Fruit fly (Drosophila melanogaster) whole organism, adult: ENCODE measurements around the gene Ugt303B3.

Experiments
- CG11617 ChIP-seq: fragments of 200-800 bp; sonication (Bioruptor generic); optimal IDR thresholded peaks from 2 replicates; lab custom pipeline; 2017; ENCODE audit warnings: mild to moderate bottlenecking, missing biosample characterization, missing genetic modification reagents, missing genetic modification characterization
- CG12768 ChIP-seq: fragments of 200-800 bp; sonication (Bioruptor generic); optimal IDR thresholded peaks from 2 replicates; lab custom pipeline; 2017; ENCODE audit warnings: missing biosample characterization, missing genetic modification characterization, mild to moderate bottlenecking, moderate library complexity, missing genetic modification reagents
- CG14711 ChIP-seq: fragments of 200-800 bp; sonication (Bioruptor generic); optimal IDR thresholded peaks from 2 replicates; lab custom pipeline; 2018; ENCODE audit warnings: missing biosample characterization, mild to moderate bottlenecking, missing genetic modification characterization, moderate library complexity
- CG1620 ChIP-seq: fragments of 200-800 bp; sonication (Bioruptor generic); optimal IDR thresholded peaks from 2 replicates; lab custom pipeline; 2016; ENCODE audit warnings: missing biosample characterization, missing genetic modification characterization
- CG33017 ChIP-seq: fragments of 200-800 bp; sonication (Bioruptor generic); optimal IDR thresholded peaks from 2 replicates; lab custom pipeline; 2018; ENCODE audit warnings: missing biosample characterization, mild to moderate bottlenecking, missing genetic modification characterization, moderate library complexity
- CG5204 ChIP-seq: fragments of 200-800 bp; sonication (Bioruptor generic); optimal IDR thresholded peaks from 2 replicates; lab custom pipeline; 2016; ENCODE audit warnings: missing biosample characterization, missing genetic modification characterization
- CG7045 ChIP-seq: fragments of 200-800 bp; sonication (Bioruptor generic); optimal IDR thresholded peaks from 2 replicates; lab custom pipeline; 2017; ENCODE audit warnings: missing biosample characterization, mild to moderate bottlenecking, missing genetic modification characterization
- CG7101 ChIP-seq: fragments of 200-800 bp; sonication (Bioruptor generic); optimal IDR thresholded peaks from 2 replicates; lab custom pipeline; 2018; ENCODE audit warnings: missing biosample characterization, mild to moderate bottlenecking, missing genetic modification characterization, moderate library complexity
- Clk ChIP-seq: fragments of 200-800 bp; sonication (Bioruptor generic); optimal IDR thresholded peaks from 2 replicates; lab custom pipeline; 2017; ENCODE audit warnings: missing biosample characterization, missing genetic modification characterization
- Crg-1 ChIP-seq: fragments of 200-800 bp; sonication (Bioruptor generic); optimal IDR thresholded peaks from 2 replicates; lab custom pipeline; 2016; ENCODE audit warnings: missing biosample characterization, missing genetic modification characterization
- Hr96 ChIP-seq: fragments of 200-800 bp; sonication (Bioruptor generic); optimal IDR thresholded peaks from 2 replicates; lab custom pipeline; 2016; ENCODE audit warnings: missing biosample characterization, missing genetic modification characterization
- Mnt ChIP-seq: fragments of 200-800 bp; sonication (Bioruptor generic); optimal IDR thresholded peaks from 2 replicates; lab custom pipeline; 2016; ENCODE audit warnings: missing biosample characterization, mild to moderate bottlenecking, missing genetic modification characterization
- bab1 ChIP-seq: fragments of 200-800 bp; sonication (Bioruptor generic); optimal IDR thresholded peaks from 3 replicates; lab custom pipeline; 2019; ENCODE audit warnings: missing biosample characterization, mild to moderate bottlenecking, missing genetic modification characterization, moderate library complexity
- cic ChIP-seq: fragments of 200-800 bp; sonication (Bioruptor generic); optimal IDR thresholded peaks from 2 replicates; lab custom pipeline; 2017; ENCODE audit warnings: missing biosample characterization, mild to moderate bottlenecking, missing genetic modification characterization, moderate library complexity
- cnc ChIP-seq, 2 experiments: fragments of >200 bp; optimal IDR thresholded peaks; 2 replicates each; lab custom pipeline; 2017
- kay ChIP-seq: fragments of 200-800 bp; sonication (Bioruptor generic); peaks from one replicate; lab custom pipeline; 2016; ENCODE audit warnings: missing biosample characterization, missing genetic modification characterization, borderline replicate concordance
- ovo ChIP-seq: fragments of 200-800 bp; sonication (Bioruptor generic); optimal IDR thresholded peaks from 2 replicates; lab custom pipeline; 2016; ENCODE audit warnings: missing biosample characterization, missing genetic modification characterization
- pad ChIP-seq: fragments of 200-800 bp; sonication (Bioruptor generic); optimal IDR thresholded peaks from 3 replicates; lab custom pipeline; 2017; ENCODE audit warnings: missing biosample characterization, missing genetic modification characterization, mild to moderate bottlenecking, moderate library complexity, missing genetic modification reagents
- tj ChIP-seq: fragments of 200-800 bp; sonication (Bioruptor generic); optimal IDR thresholded peaks from 3 replicates; lab custom pipeline; 2017; ENCODE audit warnings: missing biosample characterization, mild to moderate bottlenecking, missing genetic modification characterization, moderate library complexity
- toe ChIP-seq: fragments of 200-800 bp; sonication (Bioruptor generic); optimal IDR thresholded peaks from 2 replicates; lab custom pipeline; 2016; ENCODE audit warnings: missing biosample characterization, missing genetic modification characterization

Gene Ugt303B3

DNA sequence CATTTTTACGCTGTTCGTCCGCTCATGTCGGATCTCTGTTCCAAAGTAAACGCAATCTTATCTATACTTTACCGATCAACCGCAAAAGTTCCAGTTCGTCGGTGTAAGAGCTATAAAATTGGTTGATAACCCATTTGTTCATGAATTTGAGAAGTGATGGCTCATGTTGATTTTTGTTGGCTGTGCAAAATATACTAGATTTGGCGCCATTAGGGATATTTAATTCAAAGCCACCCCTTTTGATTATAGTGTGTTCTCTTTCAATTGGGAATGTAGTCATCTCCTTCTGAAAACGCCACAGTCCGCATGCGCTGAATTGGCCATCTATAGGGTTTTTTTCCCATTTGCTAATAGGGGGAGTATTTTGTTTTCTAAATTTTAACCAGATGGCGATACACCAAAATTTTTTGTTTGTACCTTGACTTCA is 4.2 kb upstream of the Ugt303B3 start, which contains the start of gene Ugt303B2:
Gene Ugt303B2 (minus strand): TSS at position 190 of the 427 bp plus-strand sequence.
- no peak for TF ChIP-seq Crg-1
- no peak for TF ChIP-seq CG5204
- no peak for TF ChIP-seq kay (GFP tag; lab: Kevin White, UChicago)
- TF ChIP-seq CG1620 (GFP tag; lab: Kevin White, UChicago): no peak
- no peak for TF ChIP-seq Clk (GFP tag; lab: Kevin White, UChicago)
- no peak for TF ChIP-seq toe (GFP tag; lab: Kevin White, UChicago)
- no peak for TF ChIP-seq CG12768 (GFP tag; lab: Kevin White, UChicago)
- TF ChIP-seq Mnt (GFP tag; lab: Kevin White, UChicago): no peak
- TF ChIP-seq Hr96: no peak
- no peak for TF ChIP-seq CG33017 (tag; lab: Kevin White, UChicago)
- no peak for TF ChIP-seq cic (GFP tag; lab: Kevin White, UChicago)
- no peak for TF ChIP-seq CG7101 (tag; lab: Kevin White, UChicago)
- no peak for TF ChIP-seq CG7045 (GFP tag; lab: Kevin White, UChicago)

- TF ChIP-seq Crg-1 (no peak), pad (GFP tag; lab: Kevin White, UChicago) (no peak), CG7101 (tag; lab: Kevin White, UChicago) (no peak), CG33017 (tag; lab: Kevin White, UChicago) (no peak), CG1620 (GFP tag; lab: Kevin White, UChicago) (no peak), CG12768 (GFP tag; lab: Kevin White, UChicago) (no peak), bab1 (no peak), CG5204 (no peak), Clk (GFP tag; lab: Kevin White, UChicago) (no peak), Mnt (GFP tag; lab: Kevin White, UChicago) (no peak), CG14711 (no peak), CG7045 (GFP tag; lab: Kevin White, UChicago) (no peak), ovo (no peak)
These were observed 2.0 kb upstream of the Ugt303B3 start, which contains the start of gene Ugt303B1 for dm6 chr3R:23536610-23537009. Gene Ugt303B1 (minus strand): TSS chr3R:23536710.

DNA sequence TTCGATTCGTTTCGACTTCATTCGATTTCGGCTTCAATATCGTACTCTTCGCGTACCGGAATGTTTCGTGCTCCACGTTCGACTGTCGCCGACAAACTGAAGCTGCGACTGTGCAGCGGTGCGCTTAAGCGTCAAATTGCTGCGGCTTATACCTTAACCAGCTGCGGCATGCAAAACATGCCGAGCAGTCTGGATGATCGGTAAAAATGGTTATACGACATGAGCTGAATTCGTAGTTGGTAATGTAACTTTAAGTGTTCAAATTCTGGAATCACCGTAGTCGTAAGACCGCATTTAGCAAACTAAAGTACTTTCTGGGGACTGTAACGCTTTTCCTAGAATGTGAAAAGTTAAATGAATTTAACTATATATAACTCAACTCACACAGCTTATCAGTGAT is 3.7 kb downstream of the Ugt303B3 start, which contains the start of gene CG10175:
Gene CG10175 (minus strand): TSS at position 101 of the 400 bp plus-strand sequence.
- TF ChIP-seq CG1620 (GFP tag; lab: Kevin White, UChicago) (no peak), CG7045 (GFP tag; lab: Kevin White, UChicago) (no peak), Mnt (GFP tag; lab: Kevin White, UChicago) (no peak), CG11617 (GFP tag; lab: Kevin White, UChicago) (no peak), CG5204 (no peak)

DNA sequence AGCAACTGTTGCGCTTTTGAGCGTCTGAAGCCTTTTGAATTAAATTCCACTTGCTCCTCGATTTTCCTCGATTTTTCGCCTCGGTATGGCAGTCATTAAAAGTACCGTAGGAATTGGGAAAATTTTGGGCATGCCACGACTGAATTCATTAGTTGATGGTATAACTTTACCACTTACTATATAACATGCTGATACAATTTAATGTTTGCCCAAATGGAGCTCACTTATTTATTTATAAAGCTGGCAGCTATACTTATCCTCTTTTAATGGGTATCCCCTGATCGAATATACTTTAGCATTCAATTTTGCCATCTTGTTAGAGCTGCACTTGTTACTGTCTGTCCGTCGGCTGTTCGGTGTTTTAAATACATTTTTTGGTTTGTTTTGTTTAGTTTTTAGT is 7.2 kb downstream of the Ugt303B3 start:
- no peak for TF ChIP-seq cic (GFP tag; lab: Kevin White, UChicago)

DNA sequence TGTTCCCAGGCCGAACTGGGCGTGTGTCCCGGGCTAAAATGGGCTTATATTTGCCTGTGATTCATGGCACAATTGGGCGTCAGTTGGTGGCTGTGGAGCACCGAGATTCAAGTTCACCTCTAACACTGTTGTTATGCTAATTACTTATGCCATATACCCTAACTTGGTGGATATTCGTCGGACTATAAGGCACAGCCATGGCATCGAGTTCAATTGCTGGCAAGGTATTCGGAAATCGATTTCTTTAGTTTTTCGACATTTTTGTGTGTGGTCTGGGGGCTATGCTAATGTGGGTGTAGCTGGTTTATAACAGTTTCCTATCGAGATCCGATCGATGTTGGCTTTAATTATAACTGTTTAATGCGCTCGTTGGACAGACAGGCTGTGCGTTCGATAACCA is 8.5 kb downstream of the Ugt303B3 start:
- TF ChIP-seq tj (GFP tag; lab: Kevin White, UChicago) (no peak), cic (GFP tag; lab: Kevin White, UChicago) (no peak), CG1620 (GFP tag; lab: Kevin White, UChicago) (no peak), CG5204 (no peak), Crg-1 (no peak), Hr96 (no peak), toe (GFP tag; lab: Kevin White, UChicago) (no peak), bab1 (no peak), CG7045 (GFP tag; lab: Kevin White, UChicago) (no peak), CG33017 (tag; lab: Kevin White, UChicago) (no peak), pad (GFP tag; lab: Kevin White, UChicago) (no peak)

dm6 chr3R:23522296-23522695 is 12.3 kb downstream of the Ugt303B3 start:
- no peak for TF ChIP-seq pad (GFP tag; lab: Kevin White, UChicago)
- no peak for TF ChIP-seq kay (GFP tag; lab: Kevin White, UChicago)
- no peak for TF ChIP-seq ovo
- TF ChIP-seq CG33017 (tag; lab: Kevin White, UChicago): no peak
- no peak for TF ChIP-seq tj (GFP tag; lab: Kevin White, UChicago)
- TF ChIP-seq CG7045 (GFP tag; lab: Kevin White, UChicago): no peak
- TF ChIP-seq Crg-1: no peak
- TF ChIP-seq CG5204: no peak
- TF ChIP-seq Clk (GFP tag; lab: Kevin White, UChicago): no peak
- no peak for TF ChIP-seq bab1
- TF ChIP-seq CG12768 (GFP tag; lab: Kevin White, UChicago): no peak
- TF ChIP-seq CG11617 (GFP tag; lab: Kevin White, UChicago): no peak
- TF ChIP-seq CG7101 (tag; lab: Kevin White, UChicago): no peak
- TF ChIP-seq toe (GFP tag; lab: Kevin White, UChicago): no peak
- TF ChIP-seq CG14711: no peak
- TF ChIP-seq CG1620 (GFP tag; lab: Kevin White, UChicago): no peak
- no peak for TF ChIP-seq cic (GFP tag; lab: Kevin White, UChicago)

dm6 chr3R:23521483-23521882 is 13.1 kb downstream of the Ugt303B3 start, which contains the start of gene CG10177:
Gene CG10177 (minus strand): TSS chr3R:23521583.
- TF ChIP-seq Hr96: no peak
- no peak for TF ChIP-seq CG33017 (tag; lab: Kevin White, UChicago)
- no peak for TF ChIP-seq CG14711
- TF ChIP-seq bab1: no peak
- no peak for TF ChIP-seq cnc (optimal IDR thresholded peaks at IDR 0.05; lab: Kevin White, UChicago)
- no peak for TF ChIP-seq CG1620 (GFP tag; lab: Kevin White, UChicago)
- no peak for TF ChIP-seq CG5204
- no peak for TF ChIP-seq CG7045 (GFP tag; lab: Kevin White, UChicago)
- no peak for TF ChIP-seq toe (GFP tag; lab: Kevin White, UChicago)
